Fruit fly (Drosophila melanogaster): Measurements from ENCODE around the gene CG4613.

DNA sequence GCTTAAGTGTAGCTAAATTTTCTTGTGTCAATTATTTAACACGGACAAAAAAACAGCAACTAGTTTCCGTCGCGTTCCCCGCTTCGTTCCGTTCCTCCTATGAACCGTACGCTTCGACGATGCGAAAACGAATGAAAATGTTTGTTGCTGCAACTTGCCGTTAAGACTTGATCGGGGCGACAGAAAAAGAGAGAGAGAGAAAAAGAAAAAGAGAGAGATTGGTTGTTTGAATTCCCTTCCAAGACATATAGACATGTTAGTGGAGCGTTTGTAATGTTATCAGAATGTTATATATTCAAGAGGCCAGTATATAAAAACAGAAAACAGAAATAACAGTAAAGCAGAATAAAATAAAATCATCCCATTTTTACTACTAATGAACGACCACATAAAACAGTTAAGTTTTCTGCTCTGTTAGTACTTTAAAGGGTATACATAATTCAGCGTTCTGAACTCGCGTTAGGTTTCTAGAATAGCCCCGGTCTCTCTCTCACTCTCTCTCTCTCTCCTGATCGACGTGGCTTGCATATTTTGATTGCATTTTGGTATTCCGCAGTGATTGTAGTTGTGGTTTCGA lies 29.4 kb upstream of the CG4613 start, which contains the start of gene Gbs-70E:
- TF ChIP-seq Hr4 (GFP tag; optimal IDR thresholded peaks at IDR 0.05) = peak; percentile 95
- TF ChIP-seq Eip78C (GFP tag) = peak; percentile 99
- peak; percentile 96 for TF ChIP-seq CG6854 (GFP tag; optimal IDR thresholded peaks at IDR 0.05)
- peak; percentile 98 for TF ChIP-seq esn (GFP tag; optimal IDR thresholded peaks at IDR 0.05)
- peak; percentile 93 for TF ChIP-seq CG6808 (GFP tag; optimal IDR thresholded peaks at IDR 0.05)
- TF ChIP-seq CG9139 (GFP tag; optimal IDR thresholded peaks at IDR 0.05) = peak; percentile 91
- TF ChIP-seq fkh (GFP tag; optimal IDR thresholded peaks at IDR 0.05) = peak; percentile 70
- TF ChIP-seq CG11902 (GFP tag; optimal IDR thresholded peaks at IDR 0.05) = peak; percentile 81
- TF ChIP-seq cyc (GFP tag; optimal IDR thresholded peaks at IDR 0.05) = peak; percentile 92
- peak; percentile 94 for TF ChIP-seq vri (GFP tag; optimal IDR thresholded peaks at IDR 0.05)

All from whole organism, prepupa.